Fruit fly (Drosophila melanogaster) whole organism, embryonic: ENCODE measurements around the gene BCL7-like.

ENCODE experiments used
- Aef1 ChIP-seq: fragments of 200-800 bp; sonication (Bioruptor generic); IDR thresholded peaks from 3 replicates; pipeline ENCODE4 v1.3.6; 2022; ENCODE audit warnings: missing biosample characterization, missing genetic modification characterization
- Awh ChIP-seq: fragments of 200-800 bp; sonication (Bioruptor generic); IDR thresholded peaks from 2 replicates; pipeline ENCODE4, ENCODE4 v1.3.6; 2022; ENCODE audit warnings: missing biosample characterization, missing genetic modification characterization
- Bteb2 ChIP-seq: fragments of 200-800 bp; sonication (Bioruptor generic); optimal IDR thresholded peaks from 2 replicates; lab custom pipeline; 2016; ENCODE audit warnings: missing biosample characterization, missing genetic modification characterization
- CG1024 ChIP-seq: fragments of 200-800 bp; sonication (Bioruptor generic); IDR thresholded peaks from 2 replicates; pipeline ENCODE4 v1.3.6; 2022; ENCODE audit warnings: missing biosample characterization, missing genetic modification characterization
- CG10462 ChIP-seq: fragments of 200-800 bp; sonication (Bioruptor generic); optimal IDR thresholded peaks from 2 replicates; lab custom pipeline; 2016; ENCODE audit warnings: missing biosample characterization, missing genetic modification characterization
- CG10565 ChIP-seq: fragments of 200-800 bp; sonication (Bioruptor generic); optimal IDR thresholded peaks from 3 replicates; lab custom pipeline; 2016; ENCODE audit warnings: missing biosample characterization, mild to moderate bottlenecking, missing genetic modification characterization
- CG11085 ChIP-seq: fragments of 200-800 bp; sonication (Bioruptor generic); IDR thresholded peaks from 2 replicates; pipeline ENCODE4 v1.3.6; 2022; ENCODE audit warnings: missing biosample characterization, missing genetic modification characterization
- CG11093 ChIP-seq: fragments of 200-800 bp; sonication (Bioruptor generic); IDR thresholded peaks from 3 replicates; pipeline ENCODE4 v1.3.6; 2022; ENCODE audit warnings: missing biosample characterization, missing genetic modification characterization
- CG12236 ChIP-seq: fragments of 200-800 bp; sonication (Bioruptor generic); optimal IDR thresholded peaks from 2 replicates; lab custom pipeline; 2016; ENCODE audit warnings: missing biosample characterization, missing genetic modification characterization
- CG12299 ChIP-seq: fragments of 200-800 bp; sonication (Bioruptor generic); optimal IDR thresholded peaks from 2 replicates; lab custom pipeline; 2018; ENCODE audit warnings: missing biosample characterization, mild to moderate bottlenecking, missing genetic modification characterization
- CG14441 ChIP-seq: fragments of 200-800 bp; sonication (Bioruptor generic); IDR thresholded peaks from 2 replicates; pipeline ENCODE4 v1.3.6; 2022; ENCODE audit warnings: missing biosample characterization, missing genetic modification characterization
- CG15011 ChIP-seq: fragments of 200-800 bp; sonication (Bioruptor generic); optimal IDR thresholded peaks from 3 replicates; lab custom pipeline; 2018; ENCODE audit warnings: missing biosample characterization, mild to moderate bottlenecking, missing genetic modification characterization
- CG1603 ChIP-seq: fragments of 200-800 bp; sonication (Bioruptor generic); optimal IDR thresholded peaks from 2 replicates; lab custom pipeline; 2019; ENCODE audit warnings: missing biosample characterization, mild to moderate bottlenecking, missing genetic modification characterization, moderate library complexity
- CG18011 ChIP-seq: fragments of 200-800 bp; sonication (Bioruptor generic); optimal IDR thresholded peaks from 2 replicates; lab custom pipeline; 2017; ENCODE audit warnings: missing biosample characterization, missing genetic modification characterization, mild to moderate bottlenecking, moderate library complexity, missing genotype
- CG2199 ChIP-seq: fragments of 200-800 bp; sonication (Bioruptor generic); IDR thresholded peaks from 3 replicates; pipeline ENCODE4 v1.3.6; 2022; ENCODE audit warnings: missing biosample characterization, missing genetic modification characterization
- CG30431 ChIP-seq: fragments of 200-800 bp; sonication (Bioruptor generic); optimal IDR thresholded peaks from 2 replicates; lab custom pipeline; 2017; ENCODE audit warnings: missing biosample characterization, missing genetic modification characterization
- CG31441 ChIP-seq: fragments of 200-800 bp; sonication (Bioruptor generic); IDR thresholded peaks from 2 replicates; pipeline ENCODE4 v1.3.6; 2022; ENCODE audit warnings: missing biosample characterization, missing genetic modification characterization
- CG32772 ChIP-seq: fragments of 200-800 bp; sonication (Bioruptor generic); IDR thresholded peaks from 2 replicates; pipeline ENCODE4 v1.3.6; 2022; ENCODE audit warnings: missing biosample characterization, missing genetic modification characterization
- CG33557 ChIP-seq: fragments of 200-800 bp; sonication (Bioruptor generic); optimal IDR thresholded peaks from 2 replicates; lab custom pipeline; 2019; ENCODE audit warnings: missing biosample characterization, mild to moderate bottlenecking, missing genetic modification characterization, moderate library complexity
- CG34376 ChIP-seq: fragments of 200-800 bp; sonication (Bioruptor generic); optimal IDR thresholded peaks from 2 replicates; lab custom pipeline; 2018; ENCODE audit warnings: missing biosample characterization, mild to moderate bottlenecking, missing genetic modification characterization
- CG6683 ChIP-seq: fragments of 200-800 bp; sonication (Bioruptor generic); optimal IDR thresholded peaks from 2 replicates; lab custom pipeline; 2017; ENCODE audit warnings: missing biosample characterization, mild to moderate bottlenecking, missing genetic modification characterization, missing genetic modification reagents
- CG7987 ChIP-seq: fragments of 200-800 bp; sonication (Bioruptor generic); optimal IDR thresholded peaks from 2 replicates; lab custom pipeline; 2018; ENCODE audit warnings: missing biosample characterization, mild to moderate bottlenecking, missing genetic modification characterization, moderate library complexity
- CG9609 ChIP-seq: fragments of 200-800 bp; sonication (Bioruptor generic); optimal IDR thresholded peaks from 3 replicates; lab custom pipeline; 2016; ENCODE audit warnings: missing biosample characterization, missing genetic modification characterization
- CG9727 ChIP-seq: fragments of 200-800 bp; sonication (Bioruptor generic); optimal IDR thresholded peaks from 3 replicates; lab custom pipeline; 2017; ENCODE audit warnings: missing biosample characterization, mild to moderate bottlenecking, missing genetic modification characterization
- CHES-1-like ChIP-seq: fragments of 200-800 bp; sonication (Bioruptor generic); optimal IDR thresholded peaks from 2 replicates; lab custom pipeline; 2016; ENCODE audit warnings: missing biosample characterization, missing genetic modification characterization
- CkIIα-i1 ChIP-seq: fragments of 200-800 bp; sonication (Bioruptor generic); IDR thresholded peaks from 2 replicates; pipeline ENCODE4 v1.3.6; 2022; ENCODE audit warnings: missing biosample characterization, missing genetic modification characterization
- CoRest ChIP-seq: fragments of 200-800 bp; sonication (Bioruptor generic); optimal IDR thresholded peaks from 3 replicates; lab custom pipeline; 2018; ENCODE audit warnings: missing biosample characterization, mild to moderate bottlenecking, missing genetic modification characterization, moderate library complexity
- Dip3 ChIP-seq: fragments of 200-800 bp; sonication (Bioruptor generic); optimal IDR thresholded peaks from 3 replicates; lab custom pipeline; 2016; ENCODE audit warnings: missing biosample characterization, missing genetic modification characterization
- H15 ChIP-seq: fragments of 200-800 bp; sonication (Bioruptor generic); IDR thresholded peaks from 3 replicates; pipeline ENCODE4 v1.3.6; 2022; ENCODE audit warnings: missing biosample characterization, missing genetic modification characterization
- H2.0 ChIP-seq: fragments of 200-800 bp; sonication (Bioruptor generic); IDR thresholded peaks from 2 replicates; pipeline ENCODE4 v1.3.6; 2022; ENCODE audit warnings: missing biosample characterization, missing genetic modification characterization
- HHEX ChIP-seq: fragments of 200-800 bp; sonication (Bioruptor generic); optimal IDR thresholded peaks from 3 replicates; lab custom pipeline; 2017; ENCODE audit warnings: missing biosample characterization, mild to moderate bottlenecking, missing genetic modification characterization, missing genetic modification reagents
- HLH54F ChIP-seq: fragments of 200-800 bp; sonication (Bioruptor generic); optimal IDR thresholded peaks from 3 replicates; lab custom pipeline; 2016; ENCODE audit warnings: missing biosample characterization, missing genetic modification characterization
- Lpt ChIP-seq: fragments of >200 bp; optimal IDR thresholded peaks from 2 replicates; lab custom pipeline; 2018; ENCODE audit warnings: missing biosample characterization, missing genetic modification characterization
- MESR4 ChIP-seq: fragments of 200-800 bp; sonication (Bioruptor generic); optimal IDR thresholded peaks from 2 replicates; lab custom pipeline; 2018; ENCODE audit warnings: missing biosample characterization, mild to moderate bottlenecking, missing genetic modification characterization, moderate library complexity
- Neu2 ChIP-seq: fragments of 200-800 bp; sonication (Bioruptor generic); optimal IDR thresholded peaks from 3 replicates; lab custom pipeline; 2016; ENCODE audit warnings: missing biosample characterization, missing genetic modification characterization, borderline replicate concordance
- Tbp ChIP-seq: fragments of >200 bp; optimal IDR thresholded peaks from 2 replicates; lab custom pipeline; 2018; ENCODE audit warnings: missing biosample characterization, missing genetic modification characterization
- amos ChIP-seq: fragments of 200-800 bp; sonication (Bioruptor generic); IDR thresholded peaks from 2 replicates; pipeline ENCODE4 v1.3.6; 2022; ENCODE audit warnings: missing biosample characterization, missing genetic modification characterization; ENCODE audit not compliant: partially characterized antibody
- crol ChIP-seq: fragments of 200-800 bp; sonication (Bioruptor generic); IDR thresholded peaks from 2 replicates; pipeline ENCODE4 v1.3.6; 2022; ENCODE audit warnings: missing biosample characterization, missing genetic modification characterization
- esg ChIP-seq: fragments of 200-800 bp; sonication (Bioruptor generic); conservative IDR thresholded peaks from 2 replicates; pipeline ENCODE4 v1.3.6; 2022; ENCODE audit warnings: missing biosample characterization, missing genetic modification characterization
- fd64A ChIP-seq: fragments of 200-800 bp; sonication (Bioruptor generic); optimal IDR thresholded peaks from 3 replicates; lab custom pipeline; 2018; ENCODE audit warnings: missing biosample characterization, mild to moderate bottlenecking, missing genetic modification characterization
- fru ChIP-seq: fragments of >200 bp; optimal IDR thresholded peaks from 2 replicates; lab custom pipeline; 2017
- gcm2 ChIP-seq: fragments of 200-800 bp; sonication (Bioruptor generic); optimal IDR thresholded peaks from 2 replicates; lab custom pipeline; 2016; ENCODE audit warnings: missing biosample characterization, missing genetic modification characterization
- ham ChIP-seq: fragments of 200-800 bp; sonication (Bioruptor generic); IDR thresholded peaks from 2 replicates; pipeline ENCODE4 v1.3.6; 2022; ENCODE audit warnings: missing biosample characterization, missing genetic modification characterization
- hbn ChIP-seq: fragments of 200-800 bp; sonication (Bioruptor generic); IDR thresholded peaks from 2 replicates; pipeline ENCODE4 v1.3.6; 2022; ENCODE audit warnings: missing biosample characterization, missing genetic modification characterization; ENCODE audit not compliant: partially characterized antibody
- hth ChIP-seq: fragments of >200 bp; optimal IDR thresholded peaks from 2 replicates; lab custom pipeline; 2017; ENCODE audit warnings: inconsistent platforms
- kah ChIP-seq: fragments of 200-800 bp; sonication (Bioruptor generic); optimal IDR thresholded peaks from 2 replicates; lab custom pipeline; 2018; ENCODE audit warnings: missing biosample characterization, mild to moderate bottlenecking, missing genetic modification characterization
- lab ChIP-seq: fragments of 200-800 bp; sonication (Bioruptor generic); optimal IDR thresholded peaks from 3 replicates; lab custom pipeline; 2017; ENCODE audit warnings: missing biosample characterization, missing genetic modification characterization, mild to moderate bottlenecking, moderate library complexity, missing genetic modification reagents
- lilli ChIP-seq: fragments of 200-800 bp; sonication (Bioruptor generic); optimal IDR thresholded peaks from 3 replicates; lab custom pipeline; 2016; ENCODE audit warnings: missing biosample characterization, missing genetic modification characterization
- pnt ChIP-seq: fragments of 200-800 bp; sonication (Bioruptor generic); optimal IDR thresholded peaks from 3 replicates; lab custom pipeline; 2016; ENCODE audit warnings: missing biosample characterization, missing genetic modification characterization
- sim ChIP-seq: fragments of 200-800 bp; sonication (Bioruptor generic); IDR thresholded peaks from 2 replicates; pipeline ENCODE4 v1.3.6; 2022; ENCODE audit warnings: missing biosample characterization, missing genetic modification characterization
- vfl ChIP-seq: fragments of 200-800 bp; sonication (Bioruptor generic); optimal IDR thresholded peaks from 2 replicates; lab custom pipeline; 2016; ENCODE audit warnings: missing biosample characterization, missing genetic modification characterization

BCL7-like gene

dm6 chrX:9355996-9356708 lies at the start of gene BCL7-like, which contains the start of gene Zdhhc8 (continued):
- peak; percentile 81 for TF ChIP-seq MESR4
- TF ChIP-seq CHES-1-like (GFP tag; lab: Kevin White, UChicago), result peak; percentile 9
- peak; percentile 28 for TF ChIP-seq CG9609
- TF ChIP-seq Tbp, result no peak
- no peak for TF ChIP-seq Neu2
- no peak for TF ChIP-seq lab (GFP tag; lab: Kevin White, UChicago)
- no peak for TF ChIP-seq CG30431
- TF ChIP-seq H2.0 (GFP tag; lab: Robert Waterston, UW), result no peak
- peak; percentile 54 for TF ChIP-seq lilli (GFP tag; lab: Kevin White, UChicago)
- TF ChIP-seq kah (GFP tag; lab: Kevin White, UChicago), result no peak
- TF ChIP-seq Aef1 (GFP tag; lab: Robert Waterston, UW), result peak; percentile 47
- TF ChIP-seq fd64A (GFP tag; lab: Kevin White, UChicago), result no peak
- peak; percentile 38 for TF ChIP-seq CG10462 (GFP tag; lab: Kevin White, UChicago)
- no peak for TF ChIP-seq CG1603 (tag; lab: Kevin White, UChicago)
- TF ChIP-seq Awh (GFP tag; lab: Robert Waterston, UW), result no peak
- no peak for TF ChIP-seq crol
- TF ChIP-seq CG31441 (GFP tag; lab: Robert Waterston, UW), result peak; percentile 51; the same call in 1 of the 2 replicates
- TF ChIP-seq fru (lab: Kevin White, UChicago), result no peak
- no peak for TF ChIP-seq CG18011 (GFP tag; lab: Kevin White, UChicago)
- TF ChIP-seq HLH54F (GFP tag; lab: Kevin White, UChicago), result peak; percentile 47
- no peak for TF ChIP-seq vfl (GFP tag; lab: Kevin White, UChicago)
- no peak for TF ChIP-seq pnt
- no peak for TF ChIP-seq Lpt
- TF ChIP-seq CG6683 (GFP tag; lab: Kevin White, UChicago), result no peak
- TF ChIP-seq esg (GFP tag; lab: Robert Waterston, UW), result 0 out of 2 replicates have a peak, but pooled peaks have one; percentile 39
- no peak for TF ChIP-seq gcm2 (GFP tag; lab: Kevin White, UChicago)
- no peak for TF ChIP-seq CG2199 (GFP tag; lab: Robert Waterston, UW)
- peak; percentile 57 for TF ChIP-seq CG9727 (GFP tag; lab: Kevin White, UChicago)
- peak; percentile 46; the same call in 1 of the 2 replicates for TF ChIP-seq CG32772 (GFP tag; lab: Robert Waterston, UW)
- TF ChIP-seq sim, result no peak
- TF ChIP-seq CG15011, result no peak
- no peak for TF ChIP-seq CG33557
- peak; percentile 63 for TF ChIP-seq CoRest (tag; lab: Kevin White, UChicago)
- TF ChIP-seq CkIIα-i1 (GFP tag; lab: Robert Waterston, UW), result no peak
- TF ChIP-seq amos (GFP tag; lab: Robert Waterston, UW), result peak; percentile 99
- TF ChIP-seq CG12299 (tag; lab: Kevin White, UChicago), result peak; percentile 33
- TF ChIP-seq hbn (GFP tag; lab: Robert Waterston, UW), result peak; percentile 91
- TF ChIP-seq CG1024 (GFP tag; lab: Robert Waterston, UW), result no peak
- TF ChIP-seq ham (GFP tag; lab: Robert Waterston, UW), result no peak
- TF ChIP-seq Bteb2, result no peak
- TF ChIP-seq Dip3, result peak; percentile 18
- TF ChIP-seq hth (lab: Kevin White, UChicago), result no peak
- no peak for TF ChIP-seq H15 (GFP tag; lab: Robert Waterston, UW)
- no peak for TF ChIP-seq CG11093 (GFP tag; lab: Robert Waterston, UW)
- TF ChIP-seq CG12236 (GFP tag; lab: Kevin White, UChicago), result no peak
- TF ChIP-seq HHEX (GFP tag; lab: Kevin White, UChicago), result no peak
- no peak for TF ChIP-seq CG7987
- peak; percentile 34; the same call in 1 of the 2 replicates for TF ChIP-seq CG14441 (GFP tag; lab: Robert Waterston, UW)
- no peak for TF ChIP-seq CG10565 (GFP tag; lab: Kevin White, UChicago)
- TF ChIP-seq CG11085, result no peak
- peak; percentile 52 for TF ChIP-seq CG34376 (GFP tag; lab: Kevin White, UChicago)
